Fruit fly (Drosophila melanogaster) whole organism, embryonic: Measurements from ENCODE around the gene ph-d.

Source experiments
- CG10274 ChIP-seq: fragments of 200-800 bp; sonication (Bioruptor generic); optimal IDR thresholded peaks from 3 replicates; lab custom pipeline; 2017; ENCODE audit warnings: missing biosample characterization, mild to moderate bottlenecking, missing genetic modification characterization
- CG10431 ChIP-seq: fragments of 200-800 bp; sonication (Bioruptor generic); optimal IDR thresholded peaks from 3 replicates; lab custom pipeline; 2018; ENCODE audit warnings: missing biosample characterization, mild to moderate bottlenecking, missing genetic modification characterization
- CG10565 ChIP-seq: fragments of 200-800 bp; sonication (Bioruptor generic); optimal IDR thresholded peaks from 3 replicates; lab custom pipeline; 2016; ENCODE audit warnings: missing biosample characterization, mild to moderate bottlenecking, missing genetic modification characterization
- CG11723 ChIP-seq: fragments of 200-800 bp; sonication (Bioruptor generic); optimal IDR thresholded peaks from 2 replicates; lab custom pipeline; 2017; ENCODE audit warnings: missing biosample characterization, mild to moderate bottlenecking, missing genetic modification characterization
- CG12071 ChIP-seq: fragments of 200-800 bp; sonication (Bioruptor generic); optimal IDR thresholded peaks from 3 replicates; lab custom pipeline; 2018; ENCODE audit warnings: missing biosample characterization, mild to moderate bottlenecking, missing genetic modification characterization
- CG13894 ChIP-seq: fragments of 200-800 bp; sonication (Bioruptor generic); optimal IDR thresholded peaks from 3 replicates; lab custom pipeline; 2018; ENCODE audit warnings: missing biosample characterization, mild to moderate bottlenecking, missing genetic modification characterization, moderate library complexity
- CG14965 ChIP-seq: fragments of 200-800 bp; sonication (Bioruptor generic); optimal IDR thresholded peaks from 2 replicates; lab custom pipeline; 2016; ENCODE audit warnings: missing biosample characterization, missing genetic modification characterization, borderline replicate concordance
- CG15011 ChIP-seq: fragments of 200-800 bp; sonication (Bioruptor generic); optimal IDR thresholded peaks from 3 replicates; lab custom pipeline; 2018; ENCODE audit warnings: missing biosample characterization, mild to moderate bottlenecking, missing genetic modification characterization
- CG1529 ChIP-seq: fragments of 200-800 bp; sonication (Bioruptor generic); optimal IDR thresholded peaks from 3 replicates; lab custom pipeline; 2018; ENCODE audit warnings: missing biosample characterization, missing genetic modification characterization
- CG1602 ChIP-seq: fragments of 200-800 bp; sonication (Bioruptor generic); optimal IDR thresholded peaks from 3 replicates; lab custom pipeline; 2016; ENCODE audit warnings: missing biosample characterization, missing genetic modification characterization
- CG17361 ChIP-seq: fragments of 200-800 bp; sonication (Bioruptor generic); IDR thresholded peaks from 3 replicates; pipeline ENCODE4 v1.3.6; 2022; ENCODE audit warnings: missing biosample characterization, missing genetic modification characterization
- CG17802 ChIP-seq: fragments of 200-800 bp; sonication (Bioruptor generic); optimal IDR thresholded peaks from 2 replicates; lab custom pipeline; 2018; ENCODE audit warnings: missing biosample characterization, mild to moderate bottlenecking, missing genetic modification characterization, moderate library complexity
- CG31365 ChIP-seq: fragments of 200-800 bp; sonication (Bioruptor generic); optimal IDR thresholded peaks from 2 replicates; lab custom pipeline; 2018; ENCODE audit warnings: missing biosample characterization, mild to moderate bottlenecking, missing genetic modification characterization
- CG3281 ChIP-seq: fragments of 200-800 bp; sonication (Bioruptor generic); optimal IDR thresholded peaks from 3 replicates; lab custom pipeline; 2017; ENCODE audit warnings: missing biosample characterization, mild to moderate bottlenecking, missing genetic modification characterization
- CG3407 ChIP-seq: fragments of 200-800 bp; sonication (Bioruptor generic); optimal IDR thresholded peaks from 2 replicates; lab custom pipeline; 2018; ENCODE audit warnings: missing biosample characterization, mild to moderate bottlenecking, missing genetic modification characterization
- CG4617 ChIP-seq: fragments of 200-800 bp; sonication (Bioruptor generic); optimal IDR thresholded peaks from 3 replicates; lab custom pipeline; 2016; ENCODE audit warnings: missing biosample characterization, missing genetic modification characterization, borderline replicate concordance
- CG5180 ChIP-seq: fragments of 200-800 bp; sonication (Bioruptor generic); optimal IDR thresholded peaks from 3 replicates; lab custom pipeline; 2017; ENCODE audit warnings: missing biosample characterization, missing genetic modification characterization, mild to moderate bottlenecking, moderate library complexity, missing genetic modification reagents
- CG6654 ChIP-seq: fragments of 200-800 bp; sonication (Bioruptor generic); optimal IDR thresholded peaks from 2 replicates; lab custom pipeline; 2017; ENCODE audit warnings: missing biosample characterization, mild to moderate bottlenecking, missing genetic modification characterization
- CG7372 ChIP-seq: fragments of 200-800 bp; sonication (Bioruptor generic); IDR thresholded peaks from 2 replicates; pipeline ENCODE4 v1.3.6; 2022; ENCODE audit warnings: missing biosample characterization, missing genetic modification characterization
- CG8388 ChIP-seq: fragments of 200-800 bp; sonication (Bioruptor generic); optimal IDR thresholded peaks from 2 replicates; lab custom pipeline; 2019; ENCODE audit warnings: missing biosample characterization, mild to moderate bottlenecking, missing genetic modification characterization, moderate library complexity
- CG9932 ChIP-seq: fragments of 200-800 bp; sonication (Bioruptor generic); IDR thresholded peaks from 2 replicates; pipeline ENCODE4 v1.3.6; 2022; ENCODE audit warnings: missing biosample characterization, missing genetic modification characterization
- E2f2 ChIP-seq: fragments of 200-800 bp; sonication (Bioruptor generic); IDR thresholded peaks from 2 replicates; pipeline ENCODE4 v1.3.6; 2022; ENCODE audit warnings: missing biosample characterization, missing genetic modification characterization
- GATAe ChIP-seq: fragments of 200-800 bp; sonication (Bioruptor generic); conservative IDR thresholded peaks from 2 replicates; pipeline ENCODE4 v1.3.6; 2022; ENCODE audit warnings: missing biosample characterization, missing genetic modification characterization
- Gsc ChIP-seq: fragments of 200-800 bp; sonication (Bioruptor generic); IDR thresholded peaks from 2 replicates; pipeline ENCODE4 v1.3.6; 2022; ENCODE audit warnings: missing biosample characterization, missing genetic modification characterization
- MESR4 ChIP-seq: fragments of 200-800 bp; sonication (Bioruptor generic); optimal IDR thresholded peaks from 2 replicates; lab custom pipeline; 2018; ENCODE audit warnings: missing biosample characterization, mild to moderate bottlenecking, missing genetic modification characterization, moderate library complexity
- MTF-1 ChIP-seq: fragments of 200-800 bp; sonication (Bioruptor generic); optimal IDR thresholded peaks from 2 replicates; lab custom pipeline; 2018; ENCODE audit warnings: missing biosample characterization, mild to moderate bottlenecking, missing genetic modification characterization, borderline replicate concordance
- Mrtf ChIP-seq: fragments of 200-800 bp; sonication (Bioruptor generic); IDR thresholded peaks from 3 replicates; pipeline ENCODE4 v1.3.6; 2022; ENCODE audit warnings: missing biosample characterization, missing genetic modification characterization
- Pdp1 ChIP-seq, 2 experiments: fragments of 200-800 bp; sonication (Bioruptor generic); optimal IDR thresholded peaks; 3 replicates each; lab custom pipeline; 2016; ENCODE audit warnings: missing biosample characterization in 2 of 2, missing genetic modification characterization in 2 of 2, mild to moderate bottlenecking in 1 of 2, moderate library complexity in 1 of 2
- Scr ChIP-seq: fragments of 200-800 bp; sonication (Bioruptor generic); IDR thresholded peaks from 2 replicates; pipeline ENCODE4 v1.3.6; 2022; ENCODE audit warnings: missing biosample characterization, missing genetic modification characterization; ENCODE audit not compliant: partially characterized antibody
- Side ChIP-seq: fragments of 200-800 bp; sonication (Bioruptor generic); optimal IDR thresholded peaks from 2 replicates; lab custom pipeline; 2016; ENCODE audit warnings: missing biosample characterization, missing genetic modification characterization
- Sox102F ChIP-seq: fragments of 200-800 bp; sonication (Bioruptor generic); optimal IDR thresholded peaks from 2 replicates; lab custom pipeline; 2018; ENCODE audit warnings: missing biosample characterization, mild to moderate bottlenecking, missing genetic modification characterization, moderate library complexity
- Taf1 ChIP-seq: fragments of 200-800 bp; sonication (Bioruptor generic); IDR thresholded peaks from 2 replicates; pipeline ENCODE4 v1.3.6; 2022; ENCODE audit warnings: missing biosample characterization, missing genetic modification characterization
- ato ChIP-seq: fragments of 200-800 bp; sonication (Bioruptor generic); IDR thresholded peaks from 2 replicates; pipeline ENCODE4 v1.3.6; 2022; ENCODE audit warnings: missing biosample characterization, missing genetic modification characterization; ENCODE audit not compliant: partially characterized antibody
- bsh ChIP-seq, 2 experiments: fragments of 200-800 bp; sonication (Bioruptor generic); optimal IDR thresholded peaks; 2 replicates each; lab custom pipeline; 2017 to 2018; ENCODE audit warnings: mild to moderate bottlenecking in 2 of 2, missing biosample characterization in 2 of 2, missing genetic modification characterization in 2 of 2, moderate library complexity in 1 of 2
- cad ChIP-seq: fragments of >200 bp; optimal IDR thresholded peaks from 2 replicates; lab custom pipeline; 2017; ENCODE audit warnings: missing biosample characterization, missing genetic modification characterization
- cas ChIP-seq: fragments of 200-800 bp; sonication (Bioruptor generic); IDR thresholded peaks from 2 replicates; pipeline ENCODE4 v1.3.6; 2022; ENCODE audit warnings: missing biosample characterization, missing genetic modification characterization
- esg ChIP-seq: fragments of 200-800 bp; sonication (Bioruptor generic); conservative IDR thresholded peaks from 2 replicates; pipeline ENCODE4 v1.3.6; 2022; ENCODE audit warnings: missing biosample characterization, missing genetic modification characterization
- grn ChIP-seq: fragments of 200-800 bp; sonication (Bioruptor generic); optimal IDR thresholded peaks from 3 replicates; lab custom pipeline; 2017; ENCODE audit warnings: missing biosample characterization, missing genetic modification characterization
- hbn ChIP-seq: fragments of 200-800 bp; sonication (Bioruptor generic); IDR thresholded peaks from 2 replicates; pipeline ENCODE4 v1.3.6; 2022; ENCODE audit warnings: missing biosample characterization, missing genetic modification characterization; ENCODE audit not compliant: partially characterized antibody
- maf-S ChIP-seq: fragments of 200-800 bp; sonication (Bioruptor generic); optimal IDR thresholded peaks from 2 replicates; lab custom pipeline; 2016; ENCODE audit warnings: missing biosample characterization, missing genetic modification characterization
- nerfin-2 ChIP-seq: fragments of 200-800 bp; sonication (Bioruptor generic); IDR thresholded peaks from 2 replicates; pipeline ENCODE4 v1.3.6; 2022; ENCODE audit warnings: missing biosample characterization, missing genetic modification characterization; ENCODE audit not compliant: partially characterized antibody
- pb ChIP-seq: fragments of 200-800 bp; sonication (Bioruptor generic); optimal IDR thresholded peaks from 3 replicates; lab custom pipeline; 2016; ENCODE audit warnings: missing biosample characterization, missing genetic modification characterization
- pum ChIP-seq: fragments of 200-800 bp; sonication (Bioruptor generic); optimal IDR thresholded peaks from 2 replicates; lab custom pipeline; 2016; ENCODE audit warnings: missing biosample characterization, missing genetic modification characterization
- salm ChIP-seq: fragments of 200-800 bp; sonication (Bioruptor generic); optimal IDR thresholded peaks from 2 replicates; lab custom pipeline; 2018; ENCODE audit warnings: missing biosample characterization, mild to moderate bottlenecking, missing genetic modification characterization
- tap ChIP-seq: fragments of 200-800 bp; optimal IDR thresholded peaks from 3 replicates; lab custom pipeline; 2019; ENCODE audit warnings: missing biosample characterization, mild to moderate bottlenecking, missing genetic modification characterization, moderate library complexity
- tll ChIP-seq, 2 experiments: fragments of 200-800 bp in 1 of 2; fragments of >200 bp in 1 of 2; sonication (Bioruptor generic) in 1 of 2; optimal IDR thresholded peaks; 2 replicates each; lab custom pipeline; 2017 to 2019; ENCODE audit warnings: missing biosample characterization in 2 of 2, missing genetic modification characterization in 2 of 2, mild to moderate bottlenecking in 1 of 2, moderate library complexity in 1 of 2
- unpg ChIP-seq: fragments of 200-800 bp; sonication (Bioruptor generic); optimal IDR thresholded peaks from 3 replicates; lab custom pipeline; 2018; ENCODE audit warnings: missing biosample characterization, mild to moderate bottlenecking, missing genetic modification characterization, moderate library complexity
- wdn ChIP-seq: fragments of 200-800 bp; sonication (Bioruptor generic); IDR thresholded peaks from 2 replicates; pipeline ENCODE4 v1.3.6; 2022; ENCODE audit warnings: missing biosample characterization, missing genetic modification characterization

ph-d gene

DNA sequence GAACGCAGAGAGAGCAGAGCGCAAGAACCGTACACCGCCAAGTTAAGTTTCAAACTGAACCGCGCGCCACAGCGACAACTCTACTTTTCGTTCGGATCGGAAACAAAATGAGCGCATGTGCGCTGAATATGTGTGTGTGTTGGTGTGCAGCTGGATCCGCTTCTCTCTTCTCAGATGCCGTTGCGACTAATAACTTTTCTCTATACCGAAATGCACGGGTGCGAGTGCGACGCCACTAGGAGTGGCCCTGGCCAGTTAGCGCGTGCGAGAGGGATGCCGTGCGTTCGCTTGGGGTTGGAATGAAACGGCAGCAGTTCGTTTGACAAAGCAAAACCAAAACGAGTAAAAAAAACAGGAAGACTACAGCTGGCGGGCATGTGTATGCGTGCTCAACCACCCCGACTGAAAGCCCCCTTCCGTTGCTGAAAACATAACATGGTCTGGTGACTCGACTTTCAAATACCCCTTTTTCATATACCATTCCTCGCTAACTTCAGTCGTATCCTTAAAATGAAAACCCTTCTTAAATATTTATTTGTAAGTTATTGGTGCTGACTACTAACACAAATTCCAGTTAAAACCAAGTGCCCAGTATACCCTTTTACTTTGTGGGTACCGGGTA lies 13.9 kb upstream of the ph-d start (continued):
- TF ChIP-seq wdn (GFP tag; lab: Robert Waterston, UW) (peak; percentile 100), maf-S (GFP tag; lab: Kevin White, UChicago) (peak; percentile 100), CG8388 (GFP tag; lab: Kevin White, UChicago) (peak; percentile 100), CG7372 (GFP tag; lab: Robert Waterston, UW) (peak; percentile 100), Sox102F (peak; percentile 100), CG14965 (GFP tag; lab: Kevin White, UChicago) (peak; percentile 95), Pdp1 (GFP tag; optimal IDR thresholded peaks at IDR 0.05; lab: Kevin White, UChicago) (peak; percentile 100), tll (GFP tag; optimal IDR thresholded peaks at IDR 0.05; lab: Kevin White, UChicago) (peak in 1 of 2 experiments; percentile 92), Gsc (GFP tag; lab: Robert Waterston, UW) (peak; percentile 100), hbn (GFP tag; lab: Robert Waterston, UW) (no peak), CG6654 (GFP tag; lab: Kevin White, UChicago) (peak; percentile 97), Mrtf (GFP tag; lab: Robert Waterston, UW) (peak; percentile 100), CG1529 (GFP tag; lab: Kevin White, UChicago) (peak; percentile 100), MTF-1 (GFP tag; lab: Kevin White, UChicago) (peak; percentile 100), CG3281 (peak; percentile 99), CG5180 (peak; percentile 95), CG10431 (GFP tag; lab: Kevin White, UChicago) (peak; percentile 99), CG10274 (GFP tag; lab: Kevin White, UChicago) (peak; percentile 98), CG17361 (peak; percentile 95), CG4617 (GFP tag; lab: Kevin White, UChicago) (peak; percentile 100), CG1602 (GFP tag; lab: Kevin White, UChicago) (peak; percentile 100), CG17802 (tag; lab: Kevin White, UChicago) (peak; percentile 97), CG13894 (peak; percentile 99), MESR4 (peak; percentile 96), cas (GFP tag; lab: Robert Waterston, UW) (peak; percentile 100), CG11723 (GFP tag; lab: Kevin White, UChicago) (peak; percentile 100), CG10565 (peak; percentile 100), Side (peak; percentile 100), esg (GFP tag; lab: Robert Waterston, UW) (peak; percentile 100), GATAe (GFP tag; lab: Robert Waterston, UW) (peak; percentile 100), bsh (GFP tag; optimal IDR thresholded peaks at IDR 0.05; lab: Kevin White, UChicago) (peak; percentile 96 to 100), ato (GFP tag; lab: Robert Waterston, UW) (peak; percentile 28; the same call in 1 of the 2 replicates), tap (tag; lab: Kevin White, UChicago) (peak; percentile 100), CG15011 (GFP tag; lab: Kevin White, UChicago) (peak; percentile 100), Taf1 (GFP tag; lab: Robert Waterston, UW) (peak; percentile 100), unpg (GFP tag; lab: Kevin White, UChicago) (peak; percentile 100), cad (GFP tag; lab: Kevin White, UChicago) (no peak), pb (GFP tag; lab: Kevin White, UChicago) (peak; percentile 100), nerfin-2 (no peak), Scr (GFP tag; lab: Robert Waterston, UW) (no peak), salm (tag; lab: Kevin White, UChicago) (peak; percentile 99), CG12071 (GFP tag; lab: Kevin White, UChicago) (peak; percentile 100), E2f2 (GFP tag; lab: Robert Waterston, UW) (peak; percentile 91), CG9932 (peak; percentile 100), CG31365 (tag; lab: Kevin White, UChicago) (peak; percentile 96), grn (peak; percentile 96), pum (GFP tag; lab: Kevin White, UChicago) (peak; percentile 100), CG3407 (peak; percentile 99)
